Fruit fly (Drosophila melanogaster) whole organism, adult: ENCODE results near the gene CG11693.
A peak's percentile ranks its signal among the peaks of the same experiment; 100 is the strongest.

Experiments used
- CG11617 ChIP-seq: fragments of 200-800 bp; sonication (Bioruptor generic); optimal IDR thresholded peaks from 2 replicates; lab custom pipeline; 2017; ENCODE audit warnings: mild to moderate bottlenecking, missing biosample characterization, missing genetic modification reagents, missing genetic modification characterization
- CG12768 ChIP-seq: fragments of 200-800 bp; sonication (Bioruptor generic); optimal IDR thresholded peaks from 2 replicates; lab custom pipeline; 2017; ENCODE audit warnings: missing biosample characterization, missing genetic modification characterization, mild to moderate bottlenecking, moderate library complexity, missing genetic modification reagents
- CG14711 ChIP-seq: fragments of 200-800 bp; sonication (Bioruptor generic); optimal IDR thresholded peaks from 2 replicates; lab custom pipeline; 2018; ENCODE audit warnings: missing biosample characterization, mild to moderate bottlenecking, missing genetic modification characterization, moderate library complexity
- CG1620 ChIP-seq: fragments of 200-800 bp; sonication (Bioruptor generic); optimal IDR thresholded peaks from 2 replicates; lab custom pipeline; 2016; ENCODE audit warnings: missing biosample characterization, missing genetic modification characterization
- CG33017 ChIP-seq: fragments of 200-800 bp; sonication (Bioruptor generic); optimal IDR thresholded peaks from 2 replicates; lab custom pipeline; 2018; ENCODE audit warnings: missing biosample characterization, mild to moderate bottlenecking, missing genetic modification characterization, moderate library complexity
- CG5204 ChIP-seq: fragments of 200-800 bp; sonication (Bioruptor generic); optimal IDR thresholded peaks from 2 replicates; lab custom pipeline; 2016; ENCODE audit warnings: missing biosample characterization, missing genetic modification characterization
- CG7045 ChIP-seq: fragments of 200-800 bp; sonication (Bioruptor generic); optimal IDR thresholded peaks from 2 replicates; lab custom pipeline; 2017; ENCODE audit warnings: missing biosample characterization, mild to moderate bottlenecking, missing genetic modification characterization
- CG7101 ChIP-seq: fragments of 200-800 bp; sonication (Bioruptor generic); optimal IDR thresholded peaks from 2 replicates; lab custom pipeline; 2018; ENCODE audit warnings: missing biosample characterization, mild to moderate bottlenecking, missing genetic modification characterization, moderate library complexity
- Clk ChIP-seq: fragments of 200-800 bp; sonication (Bioruptor generic); optimal IDR thresholded peaks from 2 replicates; lab custom pipeline; 2017; ENCODE audit warnings: missing biosample characterization, missing genetic modification characterization
- Crg-1 ChIP-seq: fragments of 200-800 bp; sonication (Bioruptor generic); optimal IDR thresholded peaks from 2 replicates; lab custom pipeline; 2016; ENCODE audit warnings: missing biosample characterization, missing genetic modification characterization
- Hr96 ChIP-seq: fragments of 200-800 bp; sonication (Bioruptor generic); optimal IDR thresholded peaks from 2 replicates; lab custom pipeline; 2016; ENCODE audit warnings: missing biosample characterization, missing genetic modification characterization
- Mnt ChIP-seq: fragments of 200-800 bp; sonication (Bioruptor generic); optimal IDR thresholded peaks from 2 replicates; lab custom pipeline; 2016; ENCODE audit warnings: missing biosample characterization, mild to moderate bottlenecking, missing genetic modification characterization
- bab1 ChIP-seq: fragments of 200-800 bp; sonication (Bioruptor generic); optimal IDR thresholded peaks from 3 replicates; lab custom pipeline; 2019; ENCODE audit warnings: missing biosample characterization, mild to moderate bottlenecking, missing genetic modification characterization, moderate library complexity
- cic ChIP-seq: fragments of 200-800 bp; sonication (Bioruptor generic); optimal IDR thresholded peaks from 2 replicates; lab custom pipeline; 2017; ENCODE audit warnings: missing biosample characterization, mild to moderate bottlenecking, missing genetic modification characterization, moderate library complexity
- cnc ChIP-seq, 2 experiments: fragments of >200 bp; optimal IDR thresholded peaks; 2 replicates each; lab custom pipeline; 2017
- kay ChIP-seq: fragments of 200-800 bp; sonication (Bioruptor generic); peaks from one replicate; lab custom pipeline; 2016; ENCODE audit warnings: missing biosample characterization, missing genetic modification characterization, borderline replicate concordance
- ovo ChIP-seq: fragments of 200-800 bp; sonication (Bioruptor generic); optimal IDR thresholded peaks from 2 replicates; lab custom pipeline; 2016; ENCODE audit warnings: missing biosample characterization, missing genetic modification characterization
- pad ChIP-seq: fragments of 200-800 bp; sonication (Bioruptor generic); optimal IDR thresholded peaks from 3 replicates; lab custom pipeline; 2017; ENCODE audit warnings: missing biosample characterization, missing genetic modification characterization, mild to moderate bottlenecking, moderate library complexity, missing genetic modification reagents
- tj ChIP-seq: fragments of 200-800 bp; sonication (Bioruptor generic); optimal IDR thresholded peaks from 3 replicates; lab custom pipeline; 2017; ENCODE audit warnings: missing biosample characterization, mild to moderate bottlenecking, missing genetic modification characterization, moderate library complexity
- toe ChIP-seq: fragments of 200-800 bp; sonication (Bioruptor generic); optimal IDR thresholded peaks from 2 replicates; lab custom pipeline; 2016; ENCODE audit warnings: missing biosample characterization, missing genetic modification characterization

The CG11693 gene

dm6 chr3R:8313038-8313437 lies 2.5 kb upstream of the CG11693 start, which contains the start of gene CG7483:
Gene CG7483, plus strand, starts transcription at chr3R:8313208.
- TF ChIP-seq CG7045 (GFP tag; lab: Kevin White, UChicago) (no peak), Mnt (peak; percentile 17), bab1 (peak; percentile 57), CG14711 (tag; lab: Kevin White, UChicago) (peak; percentile 72)

DNA sequence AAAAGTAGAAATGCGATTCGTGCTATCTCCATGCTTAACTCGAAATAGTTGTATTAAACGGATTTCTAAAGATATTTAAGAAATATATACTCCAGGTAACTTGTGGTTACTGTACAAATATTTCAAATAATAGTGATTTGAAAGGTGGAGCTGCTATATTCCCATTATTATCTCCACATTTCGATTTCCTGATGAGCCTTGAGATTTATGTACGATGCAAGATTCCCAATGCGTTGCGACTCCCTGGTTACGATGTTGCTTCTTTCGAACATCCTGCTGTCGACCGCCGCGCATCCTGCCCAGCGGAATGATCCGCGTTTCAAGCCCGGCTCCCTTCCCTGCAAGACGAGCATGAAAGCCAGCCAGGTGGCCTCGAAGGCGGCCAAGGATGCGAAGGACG lies 1.5 kb upstream of the CG11693 start, which contains the start of the genes CG11694 and CG11698:
TSS of gene CG11694 (minus strand) at position 101 of the 400 bp plus-strand sequence.
TSS of gene CG11698 (plus strand) at position 152 of the 400 bp plus-strand sequence.
- TF ChIP-seq CG7101 (tag; lab: Kevin White, UChicago): no peak

dm6 chr3R:8308515-8308959 lies 2.0 kb downstream of the CG11693 start, which contains the start of gene tex:
Gene tex, minus strand, starts transcription at chr3R:8308645.
- TF ChIP-seq cic (peak; percentile 24), ovo (GFP tag; lab: Kevin White, UChicago) (no peak), cnc (optimal IDR thresholded peaks at IDR 0.05; lab: Kevin White, UChicago) (no peak)

DNA sequence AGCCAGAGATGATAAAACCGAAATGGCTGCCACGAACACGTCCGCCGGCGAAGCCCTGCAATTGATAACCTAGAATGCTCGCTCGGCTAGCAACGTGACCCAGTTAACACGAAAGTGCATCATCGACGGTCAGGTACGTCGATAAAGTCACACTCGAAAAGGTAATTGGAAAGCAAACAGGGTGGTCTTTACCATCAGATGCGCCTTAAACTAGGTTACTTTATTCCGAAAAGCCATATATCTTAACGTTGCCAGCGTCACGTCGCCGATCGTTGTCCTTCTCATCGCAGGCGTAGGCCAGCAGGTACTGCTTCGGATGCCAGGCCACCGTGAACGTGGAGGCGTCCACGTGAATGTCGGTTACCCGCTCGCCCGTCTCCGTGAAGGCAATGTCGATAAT lies 3.3 kb downstream of the CG11693 start:
- TF ChIP-seq tj (GFP tag; lab: Kevin White, UChicago): no peak
- no peak for TF ChIP-seq pad (GFP tag; lab: Kevin White, UChicago)
- TF ChIP-seq CG12768 (GFP tag; lab: Kevin White, UChicago): no peak
- no peak for TF ChIP-seq Crg-1 (GFP tag; lab: Kevin White, UChicago)
- TF ChIP-seq toe: no peak
- no peak for TF ChIP-seq CG7101 (tag; lab: Kevin White, UChicago)
- TF ChIP-seq bab1: no peak

dm6 chr3R:8306927-8307261 lies 3.7 kb downstream of the CG11693 start:
- TF ChIP-seq pad (GFP tag; lab: Kevin White, UChicago) (no peak), CG7045 (GFP tag; lab: Kevin White, UChicago) (no peak)

DNA sequence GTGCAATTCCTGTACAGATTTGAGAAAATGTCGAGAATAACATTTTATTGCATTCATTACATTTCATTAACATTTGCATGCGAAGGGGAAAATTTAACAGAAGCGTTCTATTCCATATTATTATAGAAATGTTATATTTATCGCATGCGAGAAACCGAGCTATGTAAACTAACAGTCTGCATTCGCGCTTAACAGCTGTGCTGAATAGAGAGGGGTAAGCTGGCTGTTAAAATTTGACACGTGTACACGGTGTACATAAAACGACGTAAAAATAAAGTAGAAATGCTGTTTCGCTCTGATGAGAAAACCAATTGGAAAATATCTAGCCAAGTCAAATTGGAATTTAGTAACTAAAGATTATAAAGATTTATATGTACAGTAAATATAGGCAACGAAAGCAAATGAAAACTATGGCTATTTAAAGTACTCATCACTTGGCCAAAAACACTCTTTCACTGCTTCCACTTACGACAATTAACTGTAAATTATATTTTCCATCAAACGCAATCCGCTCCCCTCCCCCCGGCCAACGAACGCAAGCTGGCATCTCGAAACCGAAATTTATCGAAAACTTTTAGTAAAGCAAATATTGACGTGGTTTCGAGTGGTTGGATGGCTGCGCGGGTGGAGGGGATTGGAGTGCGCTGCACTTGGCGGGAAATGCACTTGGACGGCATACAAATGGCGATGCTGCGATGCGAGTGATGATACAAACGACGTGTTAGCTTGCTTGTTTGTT lies 4.2 kb downstream of the CG11693 start:
- TF ChIP-seq CG12768 (GFP tag; lab: Kevin White, UChicago) (peak; percentile 2), pad (GFP tag; lab: Kevin White, UChicago) (peak; percentile 99), CG7045 (GFP tag; lab: Kevin White, UChicago) (no peak)

DNA sequence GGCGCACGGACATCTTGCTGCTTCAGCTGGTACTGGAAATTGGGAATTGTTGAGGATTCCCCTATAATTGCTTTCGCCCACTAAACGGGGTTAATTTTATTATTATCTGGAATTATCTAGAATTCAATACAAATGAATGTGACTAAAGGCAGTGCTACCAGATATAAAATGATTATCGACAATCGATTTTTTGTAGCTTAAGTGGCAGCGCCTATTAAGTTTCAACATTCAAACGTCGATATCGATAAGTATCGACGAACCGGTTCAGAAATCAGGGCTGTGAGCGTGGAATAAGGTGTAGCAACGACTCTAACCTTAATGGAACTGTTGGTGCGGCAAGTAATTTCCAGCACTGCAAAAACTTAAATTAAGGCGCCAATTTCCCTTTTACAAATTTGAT lies 5.5 kb downstream of the CG11693 start, which contains the start of gene Sgt1:
TSS of gene Sgt1 (minus strand) at position 165 of the 400 bp plus-strand sequence.
- peak; percentile 74 for TF ChIP-seq Crg-1 (GFP tag; lab: Kevin White, UChicago)
- TF ChIP-seq CG5204 (GFP tag; lab: Kevin White, UChicago): no peak
- peak; percentile 64 for TF ChIP-seq toe
- peak; percentile 1 for TF ChIP-seq CG14711 (tag; lab: Kevin White, UChicago)
- TF ChIP-seq pad (GFP tag; lab: Kevin White, UChicago): no peak
- TF ChIP-seq tj (GFP tag; lab: Kevin White, UChicago): no peak
- TF ChIP-seq CG1620 (GFP tag; lab: Kevin White, UChicago): peak; percentile 76
- TF ChIP-seq ovo (GFP tag; lab: Kevin White, UChicago): peak; percentile 21
- no peak for TF ChIP-seq cnc (optimal IDR thresholded peaks at IDR 0.05; lab: Kevin White, UChicago)
- no peak for TF ChIP-seq kay (GFP tag; lab: Kevin White, UChicago)
- TF ChIP-seq Mnt: peak; percentile 66
- peak; percentile 34 for TF ChIP-seq CG12768 (GFP tag; lab: Kevin White, UChicago)
- no peak for TF ChIP-seq CG7045 (GFP tag; lab: Kevin White, UChicago)
- TF ChIP-seq bab1: peak; percentile 53
- peak; percentile 11 for TF ChIP-seq CG11617 (GFP tag; lab: Kevin White, UChicago)
- TF ChIP-seq Hr96 (GFP tag; lab: Kevin White, UChicago): no peak
- TF ChIP-seq cic: peak; percentile 64
- peak; percentile 29 for TF ChIP-seq CG33017 (tag; lab: Kevin White, UChicago)
- TF ChIP-seq CG7101 (tag; lab: Kevin White, UChicago): peak; percentile 64
- peak; percentile 41 for TF ChIP-seq Clk (GFP tag; lab: Kevin White, UChicago)

DNA sequence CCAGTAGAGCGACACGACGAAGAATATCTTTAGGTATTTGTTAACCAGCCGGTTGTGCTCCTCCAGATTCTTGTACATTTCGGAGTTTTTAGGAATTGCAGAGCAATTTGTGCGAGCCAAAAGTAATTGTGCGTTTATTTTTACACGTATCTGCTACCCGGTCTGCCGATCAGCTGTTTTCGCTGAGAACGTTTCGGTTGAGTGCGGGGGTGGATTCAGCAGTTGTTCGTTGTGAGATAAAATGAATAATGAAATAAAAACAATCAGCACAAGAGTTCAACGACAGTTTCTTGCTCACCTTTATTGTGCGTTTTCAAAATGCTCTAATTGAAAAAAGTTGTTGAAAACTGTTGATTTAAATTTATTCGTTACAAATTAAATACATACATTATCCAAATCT lies 6.7 kb downstream of the CG11693 start, which contains the start of gene nac:
TSS of gene nac (minus strand) at position 176 of the 400 bp plus-strand sequence.
- TF ChIP-seq kay (GFP tag; lab: Kevin White, UChicago) (no peak), CG12768 (GFP tag; lab: Kevin White, UChicago) (peak; percentile 8), pad (GFP tag; lab: Kevin White, UChicago) (peak; percentile 7), Mnt (peak; percentile 6), Crg-1 (GFP tag; lab: Kevin White, UChicago) (no peak), bab1 (peak; percentile 64), ovo (GFP tag; lab: Kevin White, UChicago) (no peak)
